Fruit fly (Drosophila melanogaster) whole organism, embryonic: ENCODE measurements around the gene twr.

Experiments
- Bdp1 ChIP-seq: fragments of 200-800 bp; sonication (Bioruptor generic); optimal IDR thresholded peaks from 3 replicates; lab custom pipeline; 2016; ENCODE audit warnings: missing biosample characterization, missing genetic modification characterization
- Blimp-1 ChIP-seq: fragments of 200-800 bp; sonication (Bioruptor generic); optimal IDR thresholded peaks from 3 replicates; lab custom pipeline; 2018; ENCODE audit warnings: missing biosample characterization, missing genetic modification characterization, mild to moderate bottlenecking, moderate library complexity, missing genetic modification reagents
- Bteb2 ChIP-seq: fragments of 200-800 bp; sonication (Bioruptor generic); optimal IDR thresholded peaks from 2 replicates; lab custom pipeline; 2016; ENCODE audit warnings: missing biosample characterization, missing genetic modification characterization
- CG11456 ChIP-seq: fragments of 200-800 bp; sonication (Bioruptor generic); IDR thresholded peaks from 3 replicates; pipeline ENCODE4 v1.3.6; 2022; ENCODE audit warnings: missing biosample characterization, missing genetic modification characterization
- CG12299 ChIP-seq: fragments of 200-800 bp; sonication (Bioruptor generic); optimal IDR thresholded peaks from 2 replicates; lab custom pipeline; 2018; ENCODE audit warnings: missing biosample characterization, mild to moderate bottlenecking, missing genetic modification characterization
- CG12769 ChIP-seq: fragments of 200-800 bp; sonication (Bioruptor generic); optimal IDR thresholded peaks from 2 replicates; lab custom pipeline; 2019; ENCODE audit warnings: missing biosample characterization, mild to moderate bottlenecking, missing genetic modification characterization, moderate library complexity
- CG13624 ChIP-seq: fragments of 200-800 bp; sonication (Bioruptor generic); optimal IDR thresholded peaks from 2 replicates; lab custom pipeline; 2016; ENCODE audit warnings: missing biosample characterization, missing genetic modification characterization
- CG14710 ChIP-seq: fragments of 200-800 bp; sonication (Bioruptor generic); optimal IDR thresholded peaks from 3 replicates; lab custom pipeline; 2019; ENCODE audit warnings: missing biosample characterization, mild to moderate bottlenecking, missing genetic modification characterization, moderate library complexity
- CG14860 ChIP-seq: fragments of 200-800 bp; sonication (Bioruptor generic); IDR thresholded peaks from 3 replicates; pipeline ENCODE4 v1.3.6; 2022; ENCODE audit warnings: missing biosample characterization, missing genetic modification characterization; ENCODE audit not compliant: partially characterized antibody
- CG16815 ChIP-seq: fragments of 200-800 bp; sonication (Bioruptor generic); optimal IDR thresholded peaks from 3 replicates; lab custom pipeline; 2017; ENCODE audit warnings: missing biosample characterization, mild to moderate bottlenecking, missing genetic modification characterization
- CG1792 ChIP-seq: fragments of 200-800 bp; sonication (Bioruptor generic); optimal IDR thresholded peaks from 2 replicates; lab custom pipeline; 2016; ENCODE audit warnings: missing biosample characterization, missing genetic modification characterization
- CG2120 ChIP-seq: fragments of 200-800 bp; sonication (Bioruptor generic); optimal IDR thresholded peaks from 3 replicates; lab custom pipeline; 2016; ENCODE audit warnings: missing biosample characterization, missing genetic modification characterization
- CG2712 ChIP-seq: fragments of 200-800 bp; optimal IDR thresholded peaks from 3 replicates; lab custom pipeline; 2019; ENCODE audit warnings: missing biosample characterization, mild to moderate bottlenecking, missing genetic modification characterization, moderate library complexity
- CG2889 ChIP-seq: fragments of 200-800 bp; sonication (Bioruptor generic); IDR thresholded peaks from 3 replicates; pipeline ENCODE4 v1.3.6; 2022; ENCODE audit warnings: missing biosample characterization, missing genetic modification characterization
- CG31365 ChIP-seq: fragments of 200-800 bp; sonication (Bioruptor generic); optimal IDR thresholded peaks from 2 replicates; lab custom pipeline; 2018; ENCODE audit warnings: missing biosample characterization, mild to moderate bottlenecking, missing genetic modification characterization
- CG32532 ChIP-seq: fragments of 200-800 bp; sonication (Bioruptor generic); IDR thresholded peaks from 2 replicates; pipeline ENCODE4 v1.3.6; 2022; ENCODE audit warnings: missing biosample characterization, missing genetic modification characterization
- CG34376 ChIP-seq: fragments of 200-800 bp; sonication (Bioruptor generic); optimal IDR thresholded peaks from 2 replicates; lab custom pipeline; 2018; ENCODE audit warnings: missing biosample characterization, mild to moderate bottlenecking, missing genetic modification characterization
- CG42726 ChIP-seq: fragments of 200-800 bp; sonication (Bioruptor generic); IDR thresholded peaks from 2 replicates; pipeline ENCODE4 v1.3.6; 2022; ENCODE audit warnings: missing biosample characterization, missing genetic modification characterization; ENCODE audit not compliant: partially characterized antibody
- CG4617 ChIP-seq: fragments of 200-800 bp; sonication (Bioruptor generic); optimal IDR thresholded peaks from 3 replicates; lab custom pipeline; 2016; ENCODE audit warnings: missing biosample characterization, missing genetic modification characterization, borderline replicate concordance
- CG6765 ChIP-seq: fragments of 200-800 bp; sonication (Bioruptor generic); optimal IDR thresholded peaks from 3 replicates; lab custom pipeline; 2017; ENCODE audit warnings: missing biosample characterization, mild to moderate bottlenecking, missing genetic modification characterization
- CG8924 ChIP-seq: fragments of 200-800 bp; optimal IDR thresholded peaks from 3 replicates; lab custom pipeline; 2019; ENCODE audit warnings: missing biosample characterization, mild to moderate bottlenecking, missing genetic modification characterization, moderate library complexity
- CG9437 ChIP-seq: fragments of 200-800 bp; sonication (Bioruptor generic); optimal IDR thresholded peaks from 2 replicates; lab custom pipeline; 2018; ENCODE audit warnings: missing biosample characterization, mild to moderate bottlenecking, missing genetic modification characterization
- CkIIα-i1 ChIP-seq: fragments of 200-800 bp; sonication (Bioruptor generic); IDR thresholded peaks from 2 replicates; pipeline ENCODE4 v1.3.6; 2022; ENCODE audit warnings: missing biosample characterization, missing genetic modification characterization
- Dek ChIP-seq: fragments of 200-800 bp; sonication (Bioruptor generic); optimal IDR thresholded peaks from 3 replicates; lab custom pipeline; 2019; ENCODE audit warnings: missing biosample characterization, mild to moderate bottlenecking, missing genetic modification characterization, moderate library complexity
- Dp ChIP-seq: fragments of 200-800 bp; sonication (Bioruptor generic); optimal IDR thresholded peaks from 2 replicates; lab custom pipeline; 2018; ENCODE audit warnings: missing biosample characterization, mild to moderate bottlenecking, missing genetic modification characterization, moderate library complexity
- H15 ChIP-seq: fragments of 200-800 bp; sonication (Bioruptor generic); IDR thresholded peaks from 3 replicates; pipeline ENCODE4 v1.3.6; 2022; ENCODE audit warnings: missing biosample characterization, missing genetic modification characterization
- NC2α ChIP-seq: fragments of 200-800 bp; sonication (Bioruptor generic); optimal IDR thresholded peaks from 2 replicates; lab custom pipeline; 2016; ENCODE audit warnings: missing biosample characterization, missing genetic modification characterization
- Tbp ChIP-seq: fragments of >200 bp; optimal IDR thresholded peaks from 2 replicates; lab custom pipeline; 2018; ENCODE audit warnings: missing biosample characterization, missing genetic modification characterization
- ac ChIP-seq: fragments of 200-800 bp; sonication (Bioruptor generic); optimal IDR thresholded peaks from 3 replicates; lab custom pipeline; 2017; ENCODE audit warnings: missing biosample characterization, mild to moderate bottlenecking, missing genetic modification characterization
- amos ChIP-seq: fragments of 200-800 bp; sonication (Bioruptor generic); IDR thresholded peaks from 2 replicates; pipeline ENCODE4 v1.3.6; 2022; ENCODE audit warnings: missing biosample characterization, missing genetic modification characterization; ENCODE audit not compliant: partially characterized antibody
- cad ChIP-seq: fragments of >200 bp; optimal IDR thresholded peaks from 2 replicates; lab custom pipeline; 2017; ENCODE audit warnings: missing biosample characterization, missing genetic modification characterization
- chn ChIP-seq: fragments of 200-800 bp; sonication (Bioruptor generic); optimal IDR thresholded peaks from 2 replicates; lab custom pipeline; 2016; ENCODE audit warnings: missing biosample characterization, missing genetic modification characterization
- eve ChIP-seq, 2 experiments: fragments of >200 bp; optimal IDR thresholded peaks; 2 replicates each; lab custom pipeline; 2017; ENCODE audit warnings: missing biosample characterization in 2 of 2, missing genetic modification characterization in 2 of 2
- fd102C ChIP-seq: fragments of 200-800 bp; sonication (Bioruptor generic); optimal IDR thresholded peaks from 2 replicates; lab custom pipeline; 2018; ENCODE audit warnings: missing biosample characterization, mild to moderate bottlenecking, missing genetic modification characterization, moderate library complexity
- ftz-f1 ChIP-seq: fragments of 200-800 bp; sonication (Bioruptor generic); optimal IDR thresholded peaks from 2 replicates; lab custom pipeline; 2016; ENCODE audit warnings: missing biosample characterization, missing genetic modification characterization
- hkb ChIP-seq, 2 experiments: fragments of 200-800 bp in 1 of 2; fragments of >200 bp in 1 of 2; sonication (Bioruptor generic) in 1 of 2; IDR thresholded peaks in 1 of 2; optimal IDR thresholded peaks in 1 of 2; 2 replicates each; pipeline versions ENCODE4 v1.3.6 to Lab custom; 2017 to 2022; ENCODE audit warnings: missing biosample characterization in 1 of 2, missing genetic modification characterization in 1 of 2
- jigr1 ChIP-seq: fragments of 200-800 bp; sonication (Bioruptor generic); IDR thresholded peaks from 3 replicates; pipeline ENCODE4 v1.3.6; 2022; ENCODE audit warnings: missing biosample characterization, missing genetic modification characterization
- jing ChIP-seq: fragments of 200-800 bp; sonication (Bioruptor generic); optimal IDR thresholded peaks from 2 replicates; lab custom pipeline; 2018; ENCODE audit warnings: missing biosample characterization, mild to moderate bottlenecking, missing genetic modification characterization
- jumu ChIP-seq: fragments of 200-800 bp; sonication (Bioruptor generic); optimal IDR thresholded peaks from 3 replicates; lab custom pipeline; 2016; ENCODE audit warnings: missing biosample characterization, missing genetic modification characterization
- lola ChIP-seq, 3 experiments: fragments of >200 bp in 2 of 3; fragments of 200-800 bp in 1 of 3; sonication (Bioruptor generic) in 1 of 3; optimal IDR thresholded peaks; 2 replicates each; lab custom pipeline; 2017 to 2019; ENCODE audit warnings: missing biosample characterization in 3 of 3, missing genetic modification characterization in 3 of 3, mild to moderate bottlenecking in 1 of 3, moderate library complexity in 1 of 3
- maf-S ChIP-seq: fragments of 200-800 bp; sonication (Bioruptor generic); optimal IDR thresholded peaks from 2 replicates; lab custom pipeline; 2016; ENCODE audit warnings: missing biosample characterization, missing genetic modification characterization
- prd ChIP-seq, 3 experiments: fragments of >200 bp in 2 of 3; fragments of 200-800 bp in 1 of 3; sonication (Bioruptor generic) in 1 of 3; optimal IDR thresholded peaks in 2 of 3; IDR thresholded peaks in 1 of 3; 2 replicates in 2 of 3; 3 replicates in 1 of 3; pipeline versions ENCODE4 v1.3.6 to Lab custom; 2017 to 2022; ENCODE audit warnings: missing biosample characterization in 1 of 3, missing genetic modification characterization in 1 of 3
- psq ChIP-seq: fragments of 200-800 bp; sonication (Bioruptor generic); optimal IDR thresholded peaks from 2 replicates; lab custom pipeline; 2017; ENCODE audit warnings: missing biosample characterization, missing genetic modification characterization
- pzg ChIP-seq: fragments of 200-800 bp; sonication (Bioruptor generic); optimal IDR thresholded peaks from 3 replicates; lab custom pipeline; 2018; ENCODE audit warnings: missing biosample characterization, mild to moderate bottlenecking, missing genetic modification characterization, moderate library complexity
- sens ChIP-seq: fragments of 200-800 bp; sonication (Bioruptor generic); peaks from one replicate; lab custom pipeline; 2016; ENCODE audit warnings: missing biosample characterization, missing genetic modification characterization
- shn ChIP-seq: fragments of 200-800 bp; sonication (Bioruptor generic); optimal IDR thresholded peaks from 3 replicates; lab custom pipeline; 2016; ENCODE audit warnings: missing biosample characterization, missing genetic modification characterization
- slp2 ChIP-seq: fragments of 200-800 bp; sonication (Bioruptor generic); optimal IDR thresholded peaks from 2 replicates; lab custom pipeline; 2016; ENCODE audit warnings: missing biosample characterization, missing genetic modification characterization
- trem ChIP-seq: fragments of 200-800 bp; optimal IDR thresholded peaks from 3 replicates; lab custom pipeline; 2019; ENCODE audit warnings: missing biosample characterization, mild to moderate bottlenecking, missing genetic modification characterization, moderate library complexity
- zf30C ChIP-seq: fragments of 200-800 bp; sonication (Bioruptor generic); optimal IDR thresholded peaks from 3 replicates; lab custom pipeline; 2018; ENCODE audit warnings: missing biosample characterization, mild to moderate bottlenecking, missing genetic modification characterization

The twr gene

DNA sequence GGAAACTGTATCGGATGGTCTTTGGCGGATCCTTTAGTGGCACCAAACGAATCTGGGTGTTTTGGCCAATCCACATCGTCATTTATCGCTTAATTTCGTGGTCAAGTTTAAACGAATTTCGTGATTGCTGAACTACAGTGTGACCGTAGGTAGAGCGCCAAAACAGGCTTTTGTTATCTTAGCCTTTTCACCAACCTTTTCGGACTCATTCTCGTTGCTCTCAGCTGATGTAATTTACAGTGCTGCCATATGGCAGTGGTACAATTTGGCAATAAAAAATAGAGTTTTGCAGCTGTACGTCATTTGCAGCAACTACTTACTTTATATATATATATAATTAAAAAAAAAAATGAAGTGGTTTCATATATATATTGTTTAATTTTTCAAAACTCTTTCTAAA, 2.3 kb downstream of the twr start, which contains the start of gene agt (continued):
- TF ChIP-seq CG14860 (GFP tag; lab: Robert Waterston, UW) (no peak), CG13624 (GFP tag; lab: Kevin White, UChicago) (no peak), CG34376 (no peak), pzg (GFP tag; lab: Kevin White, UChicago) (peak; percentile 85), Bteb2 (GFP tag; lab: Kevin White, UChicago) (no peak), CG42726 (GFP tag; lab: Robert Waterston, UW) (0 out of 2 replicates have a peak, but pooled peaks have one; percentile 28), ftz-f1 (GFP tag; lab: Kevin White, UChicago) (no peak), jing (GFP tag; lab: Kevin White, UChicago) (no peak), CkIIα-i1 (GFP tag; lab: Robert Waterston, UW) (no peak), CG2120 (no peak), NC2α (GFP tag; lab: Kevin White, UChicago) (no peak), CG6765 (GFP tag; lab: Kevin White, UChicago) (no peak), psq (no peak), CG31365 (tag; lab: Kevin White, UChicago) (no peak), chn (GFP tag; lab: Kevin White, UChicago) (no peak), CG4617 (GFP tag; lab: Kevin White, UChicago) (peak; percentile 15), CG32532 (GFP tag; lab: Robert Waterston, UW) (no peak), jumu (no peak), Blimp-1 (no peak), CG9437 (GFP tag; lab: Kevin White, UChicago) (no peak), Dek (no peak), cad (GFP tag; lab: Kevin White, UChicago) (no peak), CG12299 (no peak), H15 (GFP tag; lab: Robert Waterston, UW) (no peak), CG1792 (GFP tag; lab: Kevin White, UChicago) (no peak)

DNA sequence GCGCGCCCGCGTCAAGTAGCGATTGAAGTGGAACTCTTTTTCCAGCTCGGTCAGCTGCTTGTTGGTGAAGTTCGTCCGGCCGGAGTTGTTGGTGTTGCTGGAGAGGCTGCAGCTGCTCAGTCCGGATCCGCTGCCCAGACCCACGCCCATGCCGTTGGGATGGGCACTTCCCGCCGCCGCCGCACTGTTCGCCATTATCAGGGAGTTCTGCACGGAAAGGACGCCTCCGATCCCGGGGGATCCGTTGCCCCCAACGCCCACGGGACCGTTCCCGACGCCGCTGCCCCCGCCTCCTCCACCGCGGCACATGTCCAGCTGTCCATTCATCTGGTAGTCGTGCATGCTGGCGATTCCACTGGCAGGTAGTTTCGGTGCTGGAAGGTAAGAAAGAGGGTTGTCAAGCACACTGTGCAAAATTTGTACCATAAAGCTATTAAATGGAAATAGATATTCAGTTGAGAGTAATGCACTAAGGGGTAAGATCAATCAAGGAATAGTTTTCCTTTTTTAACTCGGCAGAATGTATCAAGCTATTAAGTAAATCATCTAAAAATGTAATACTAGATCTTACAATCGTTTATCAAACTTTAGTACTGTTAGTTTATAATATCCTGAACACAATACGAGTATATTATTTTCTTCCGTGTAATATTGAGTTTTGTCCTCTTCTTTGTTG, 5.1 kb downstream of the twr start:
- TF ChIP-seq CG12769 (tag; lab: Kevin White, UChicago): no peak
- peak; percentile 47 for TF ChIP-seq CG2712
- TF ChIP-seq maf-S (GFP tag; lab: Kevin White, UChicago): no peak
- TF ChIP-seq Bdp1 (GFP tag; lab: Kevin White, UChicago): no peak
- TF ChIP-seq lola (GFP tag; optimal IDR thresholded peaks at IDR 0.05; lab: Kevin White, UChicago): peak in 1 of 3 experiments; percentile 51
- no peak for TF ChIP-seq slp2 (GFP tag; lab: Kevin White, UChicago)
- TF ChIP-seq Dp (GFP tag; lab: Kevin White, UChicago): no peak
- peak; percentile 31 for TF ChIP-seq CG14710 (tag; lab: Kevin White, UChicago)
- TF ChIP-seq sens (GFP tag; lab: Kevin White, UChicago): peak; percentile 68
- TF ChIP-seq CG11456: 0 out of 3 replicates have a peak, but pooled peaks have one; percentile 17
- TF ChIP-seq amos (GFP tag; lab: Robert Waterston, UW): 0 out of 2 replicates have a peak, but pooled peaks have one; percentile 4
- no peak for TF ChIP-seq shn (GFP tag; lab: Kevin White, UChicago)
- TF ChIP-seq CG2889 (GFP tag; lab: Robert Waterston, UW): peak; percentile 18; the same call in 1 of the 3 replicates
- peak; percentile 13 for TF ChIP-seq CG8924 (tag; lab: Kevin White, UChicago)
- peak; percentile 14 for TF ChIP-seq trem
- TF ChIP-seq zf30C (GFP tag; lab: Kevin White, UChicago): peak; percentile 91
- TF ChIP-seq ac (GFP tag; lab: Kevin White, UChicago): peak; percentile 25
- no peak for TF ChIP-seq CG42726 (GFP tag; lab: Robert Waterston, UW)
- peak; percentile 10 for TF ChIP-seq fd102C (GFP tag; lab: Kevin White, UChicago)
- no peak for TF ChIP-seq hkb (optimal IDR thresholded peaks at IDR 0.05; lab: Kevin White, UChicago)
- TF ChIP-seq hkb (GFP tag; IDR thresholded peaks at IDR 0.05; lab: Robert Waterston, UW): no peak
- no peak for TF ChIP-seq prd (optimal IDR thresholded peaks at IDR 0.05; lab: Kevin White, UChicago)
- peak; percentile 63; the same call in 2 of the 3 replicates for TF ChIP-seq prd (GFP tag; IDR thresholded peaks at IDR 0.05; lab: Robert Waterston, UW)
- TF ChIP-seq CG16815 (GFP tag; lab: Kevin White, UChicago): no peak
- peak in 1 of 2 experiments; percentile 27 for TF ChIP-seq eve (GFP tag; optimal IDR thresholded peaks at IDR 0.05; lab: Kevin White, UChicago)
- no peak for TF ChIP-seq Tbp (GFP tag; lab: Kevin White, UChicago)
- TF ChIP-seq jigr1 (GFP tag; lab: Robert Waterston, UW): no peak
